Fruit fly (Drosophila melanogaster) whole organism, embryonic: ENCODE results near the gene BTBD9.
A peak's percentile ranks its signal among the peaks of the same experiment; 100 is the strongest.

Experiments
- CG10543 ChIP-seq: fragments of 200-800 bp; sonication (Bioruptor generic); optimal IDR thresholded peaks from 3 replicates; lab custom pipeline; 2017; ENCODE audit warnings: missing biosample characterization, mild to moderate bottlenecking, missing genetic modification characterization, moderate library complexity
- CG11398 ChIP-seq: fragments of 200-800 bp; sonication (Bioruptor generic); optimal IDR thresholded peaks from 2 replicates; lab custom pipeline; 2016; ENCODE audit warnings: missing biosample characterization, missing genetic modification characterization
- CG11695 ChIP-seq: fragments of 200-800 bp; sonication (Bioruptor generic); IDR thresholded peaks from 3 replicates; pipeline ENCODE4 v1.3.6; 2022; ENCODE audit warnings: missing biosample characterization, missing genetic modification characterization
- CG11696 ChIP-seq: fragments of 200-800 bp; sonication (Bioruptor generic); IDR thresholded peaks from 2 replicates; pipeline ENCODE4 v1.3.6; 2022; ENCODE audit warnings: missing biosample characterization, missing genetic modification characterization
- CG12299 ChIP-seq: fragments of 200-800 bp; sonication (Bioruptor generic); optimal IDR thresholded peaks from 2 replicates; lab custom pipeline; 2018; ENCODE audit warnings: missing biosample characterization, mild to moderate bottlenecking, missing genetic modification characterization
- CG13424 ChIP-seq: fragments of 200-800 bp; sonication (Bioruptor generic); optimal IDR thresholded peaks from 2 replicates; lab custom pipeline; 2019; ENCODE audit warnings: missing biosample characterization, mild to moderate bottlenecking, missing genetic modification characterization, moderate library complexity
- CG13894 ChIP-seq: fragments of 200-800 bp; sonication (Bioruptor generic); optimal IDR thresholded peaks from 3 replicates; lab custom pipeline; 2018; ENCODE audit warnings: missing biosample characterization, mild to moderate bottlenecking, missing genetic modification characterization, moderate library complexity
- CG15073 ChIP-seq: fragments of 200-800 bp; sonication (Bioruptor generic); optimal IDR thresholded peaks from 2 replicates; lab custom pipeline; 2016; ENCODE audit warnings: missing biosample characterization, missing genetic modification characterization
- CG17568 ChIP-seq: fragments of 200-800 bp; sonication (Bioruptor generic); optimal IDR thresholded peaks from 2 replicates; lab custom pipeline; 2018; ENCODE audit warnings: missing biosample characterization, mild to moderate bottlenecking, missing genetic modification characterization, moderate library complexity
- CG18764 ChIP-seq: fragments of 200-800 bp; sonication (Bioruptor generic); optimal IDR thresholded peaks from 3 replicates; lab custom pipeline; 2016; ENCODE audit warnings: missing biosample characterization, missing genetic modification characterization
- CG30431 ChIP-seq: fragments of 200-800 bp; sonication (Bioruptor generic); optimal IDR thresholded peaks from 2 replicates; lab custom pipeline; 2017; ENCODE audit warnings: missing biosample characterization, missing genetic modification characterization
- CG4328 ChIP-seq: fragments of 200-800 bp; sonication (Bioruptor generic); optimal IDR thresholded peaks from 3 replicates; lab custom pipeline; 2017; ENCODE audit warnings: missing biosample characterization, missing genetic modification reagents, missing genetic modification characterization
- CG4617 ChIP-seq: fragments of 200-800 bp; sonication (Bioruptor generic); optimal IDR thresholded peaks from 3 replicates; lab custom pipeline; 2016; ENCODE audit warnings: missing biosample characterization, missing genetic modification characterization, borderline replicate concordance
- CG4820 ChIP-seq: fragments of 200-800 bp; sonication (Bioruptor generic); optimal IDR thresholded peaks from 3 replicates; lab custom pipeline; 2016; ENCODE audit warnings: missing biosample characterization, missing genetic modification characterization
- CG5245 ChIP-seq: fragments of 200-800 bp; sonication (Bioruptor generic); optimal IDR thresholded peaks from 3 replicates; lab custom pipeline; 2016; ENCODE audit warnings: missing biosample characterization, missing genetic modification characterization
- CG6854 ChIP-seq: fragments of 200-800 bp; sonication (Bioruptor generic); optimal IDR thresholded peaks from 3 replicates; lab custom pipeline; 2017; ENCODE audit warnings: missing biosample characterization, mild to moderate bottlenecking, missing genetic modification characterization
- CG7357 ChIP-seq: fragments of 200-800 bp; sonication (Bioruptor generic); IDR thresholded peaks from 3 replicates; pipeline ENCODE4 v1.3.6; 2022; ENCODE audit warnings: missing biosample characterization, missing genetic modification characterization
- CG8089 ChIP-seq: fragments of 200-800 bp; sonication (Bioruptor generic); optimal IDR thresholded peaks from 3 replicates; lab custom pipeline; 2016; ENCODE audit warnings: missing biosample characterization, missing genetic modification characterization
- CG9876 ChIP-seq: fragments of 200-800 bp; sonication (Bioruptor generic); optimal IDR thresholded peaks from 2 replicates; lab custom pipeline; 2016; ENCODE audit warnings: missing biosample characterization, missing genetic modification characterization
- Chrac-16 ChIP-seq: fragments of 200-800 bp; sonication (Bioruptor generic); optimal IDR thresholded peaks from 3 replicates; lab custom pipeline; 2016; ENCODE audit warnings: missing biosample characterization, missing genetic modification characterization
- CkIIα-i1 ChIP-seq: fragments of 200-800 bp; sonication (Bioruptor generic); IDR thresholded peaks from 2 replicates; pipeline ENCODE4 v1.3.6; 2022; ENCODE audit warnings: missing biosample characterization, missing genetic modification characterization
- Dek ChIP-seq: fragments of 200-800 bp; sonication (Bioruptor generic); optimal IDR thresholded peaks from 3 replicates; lab custom pipeline; 2019; ENCODE audit warnings: missing biosample characterization, mild to moderate bottlenecking, missing genetic modification characterization, moderate library complexity
- Doc3 ChIP-seq: fragments of 200-800 bp; sonication (Bioruptor generic); IDR thresholded peaks from 3 replicates; pipeline ENCODE4 v1.3.6; 2022; ENCODE audit warnings: missing biosample characterization, missing genetic modification characterization; ENCODE audit not compliant: partially characterized antibody
- Dp ChIP-seq: fragments of 200-800 bp; sonication (Bioruptor generic); optimal IDR thresholded peaks from 2 replicates; lab custom pipeline; 2018; ENCODE audit warnings: missing biosample characterization, mild to moderate bottlenecking, missing genetic modification characterization, moderate library complexity
- HmgZ ChIP-seq: fragments of 200-800 bp; sonication (Bioruptor generic); optimal IDR thresholded peaks from 2 replicates; lab custom pipeline; 2018; ENCODE audit warnings: missing biosample characterization, mild to moderate bottlenecking, missing genetic modification characterization
- MTF-1 ChIP-seq: fragments of 200-800 bp; sonication (Bioruptor generic); optimal IDR thresholded peaks from 2 replicates; lab custom pipeline; 2018; ENCODE audit warnings: missing biosample characterization, mild to moderate bottlenecking, missing genetic modification characterization, borderline replicate concordance
- Nf-YA ChIP-seq: fragments of 200-800 bp; sonication (Bioruptor generic); IDR thresholded peaks from 2 replicates; pipeline ENCODE4 v1.3.6; 2022; ENCODE audit warnings: missing biosample characterization, missing genetic modification characterization
- Optix ChIP-seq: fragments of 200-800 bp; sonication (Bioruptor generic); IDR thresholded peaks from 3 replicates; pipeline ENCODE4 v1.3.6; 2022; ENCODE audit warnings: missing biosample characterization, missing genetic modification characterization
- Taf1 ChIP-seq: fragments of 200-800 bp; sonication (Bioruptor generic); IDR thresholded peaks from 2 replicates; pipeline ENCODE4 v1.3.6; 2022; ENCODE audit warnings: missing biosample characterization, missing genetic modification characterization
- amos ChIP-seq: fragments of 200-800 bp; sonication (Bioruptor generic); IDR thresholded peaks from 2 replicates; pipeline ENCODE4 v1.3.6; 2022; ENCODE audit warnings: missing biosample characterization, missing genetic modification characterization; ENCODE audit not compliant: partially characterized antibody
- chinmo ChIP-seq: fragments of 200-800 bp; sonication (Bioruptor generic); IDR thresholded peaks from 4 replicates; pipeline ENCODE4 v1.3.6; 2022; ENCODE audit warnings: missing biosample characterization, missing genetic modification characterization; ENCODE audit not compliant: partially characterized antibody
- chm ChIP-seq: fragments of 200-800 bp; sonication (Bioruptor generic); IDR thresholded peaks from 2 replicates; pipeline ENCODE4 v1.3.6; 2022; ENCODE audit warnings: missing biosample characterization, missing genetic modification characterization
- da ChIP-seq: fragments of 200-800 bp; sonication (Bioruptor generic); optimal IDR thresholded peaks from 2 replicates; lab custom pipeline; 2016; ENCODE audit warnings: missing biosample characterization, missing genetic modification characterization
- dpn ChIP-seq, 2 experiments: fragments of 200-800 bp; sonication (Bioruptor generic); optimal IDR thresholded peaks; 3 replicates each; lab custom pipeline; 2016; ENCODE audit warnings: missing biosample characterization in 2 of 2, missing genetic modification characterization in 2 of 2
- emc ChIP-seq: fragments of 200-800 bp; sonication (Bioruptor generic); optimal IDR thresholded peaks from 2 replicates; lab custom pipeline; 2016; ENCODE audit warnings: missing biosample characterization, missing genetic modification characterization
- gem ChIP-seq: fragments of 200-800 bp; sonication (Bioruptor generic); optimal IDR thresholded peaks from 2 replicates; lab custom pipeline; 2019; ENCODE audit warnings: missing biosample characterization, mild to moderate bottlenecking, missing genetic modification characterization, moderate library complexity
- gro ChIP-seq: fragments of 200-800 bp; sonication (Bioruptor generic); optimal IDR thresholded peaks from 2 replicates; lab custom pipeline; 2016; ENCODE audit warnings: missing biosample characterization, missing genetic modification characterization
- hb ChIP-seq: fragments of 200-800 bp; sonication (Bioruptor generic); IDR thresholded peaks from 3 replicates; pipeline ENCODE4 v1.3.6; 2022; ENCODE audit warnings: missing biosample characterization, missing genetic modification characterization; ENCODE audit not compliant: partially characterized antibody
- insv ChIP-seq, 2 experiments: fragments of 200-800 bp; sonication (Bioruptor generic); optimal IDR thresholded peaks; 3 replicates each; lab custom pipeline; 2016 to 2018; ENCODE audit warnings: missing biosample characterization in 2 of 2, missing genetic modification characterization in 2 of 2
- nom ChIP-seq: fragments of 200-800 bp; sonication (Bioruptor generic); optimal IDR thresholded peaks from 2 replicates; lab custom pipeline; 2017; ENCODE audit warnings: missing biosample characterization, missing genetic modification characterization, mild to moderate bottlenecking, moderate library complexity, missing genetic modification reagents
- oc ChIP-seq: fragments of 200-800 bp; sonication (Bioruptor generic); optimal IDR thresholded peaks from 2 replicates; lab custom pipeline; 2018; ENCODE audit warnings: missing biosample characterization, mild to moderate bottlenecking, missing genetic modification characterization, moderate library complexity
- org-1 ChIP-seq: fragments of 200-800 bp; sonication (Bioruptor generic); optimal IDR thresholded peaks from 2 replicates; lab custom pipeline; 2017; ENCODE audit warnings: missing biosample characterization, missing genetic modification characterization
- p53 ChIP-seq: fragments of 200-800 bp; sonication (Bioruptor generic); optimal IDR thresholded peaks from 2 replicates; lab custom pipeline; 2016; ENCODE audit warnings: missing biosample characterization, missing genetic modification characterization
- phol ChIP-seq: fragments of 200-800 bp; sonication (Bioruptor generic); optimal IDR thresholded peaks from 3 replicates; lab custom pipeline; 2018; ENCODE audit warnings: missing biosample characterization, mild to moderate bottlenecking, missing genetic modification characterization, moderate library complexity
- pnt ChIP-seq: fragments of 200-800 bp; sonication (Bioruptor generic); optimal IDR thresholded peaks from 3 replicates; lab custom pipeline; 2016; ENCODE audit warnings: missing biosample characterization, missing genetic modification characterization
- sd ChIP-seq: fragments of 200-800 bp; sonication (Bioruptor generic); optimal IDR thresholded peaks from 3 replicates; lab custom pipeline; 2018; ENCODE audit warnings: missing biosample characterization, mild to moderate bottlenecking, missing genetic modification characterization, moderate library complexity
- sug ChIP-seq: fragments of 200-800 bp; optimal IDR thresholded peaks from 2 replicates; lab custom pipeline; 2019; ENCODE audit warnings: missing biosample characterization, mild to moderate bottlenecking, missing genetic modification characterization, moderate library complexity
- unpg ChIP-seq: fragments of 200-800 bp; sonication (Bioruptor generic); optimal IDR thresholded peaks from 3 replicates; lab custom pipeline; 2018; ENCODE audit warnings: missing biosample characterization, mild to moderate bottlenecking, missing genetic modification characterization, moderate library complexity

Gene BTBD9

dm6 chrX:10762959-10763883 is 5.1 kb upstream of the BTBD9 start:
- TF ChIP-seq p53 (GFP tag; lab: Kevin White, UChicago) (no peak), CG18764 (GFP tag; lab: Kevin White, UChicago) (no peak), Dp (GFP tag; lab: Kevin White, UChicago) (no peak), chm (GFP tag; lab: Robert Waterston, UW) (peak; percentile 37; the same call in 1 of the 2 replicates), CG12299 (tag; lab: Kevin White, UChicago) (no peak), sd (tag; lab: Kevin White, UChicago) (peak; percentile 54), CG4820 (GFP tag; lab: Kevin White, UChicago) (no peak), sug (peak; percentile 68), Optix (no peak), chinmo (GFP tag; lab: Robert Waterston, UW) (peak; percentile 94), insv (GFP tag; optimal IDR thresholded peaks at IDR 0.05; lab: Kevin White, UChicago) (no peak), CG10543 (GFP tag; lab: Kevin White, UChicago) (peak; percentile 70), phol (tag; lab: Kevin White, UChicago) (peak; percentile 20), CG6854 (GFP tag; lab: Kevin White, UChicago) (no peak), org-1 (GFP tag; lab: Kevin White, UChicago) (no peak), CG11398 (GFP tag; lab: Kevin White, UChicago) (no peak), Chrac-16 (GFP tag; lab: Kevin White, UChicago) (peak; percentile 6), CkIIα-i1 (GFP tag; lab: Robert Waterston, UW) (no peak), Nf-YA (no peak), CG30431 (GFP tag; lab: Kevin White, UChicago) (no peak), CG13894 (tag; lab: Kevin White, UChicago) (peak; percentile 39), CG17568 (GFP tag; lab: Kevin White, UChicago) (no peak), CG11696 (GFP tag; lab: Robert Waterston, UW) (no peak), CG11695 (GFP tag; lab: Robert Waterston, UW) (no peak), amos (GFP tag; lab: Robert Waterston, UW) (peak; percentile 20; the same call in 1 of the 2 replicates), MTF-1 (no peak), CG8089 (GFP tag; lab: Kevin White, UChicago) (no peak), Dek (tag; lab: Kevin White, UChicago) (peak; percentile 23), hb (no peak), gro (GFP tag; lab: Kevin White, UChicago) (peak; percentile 28), Doc3 (GFP tag; lab: Robert Waterston, UW) (no peak), CG9876 (GFP tag; lab: Kevin White, UChicago) (no peak), CG4617 (GFP tag; lab: Kevin White, UChicago) (no peak), pnt (GFP tag; lab: Kevin White, UChicago) (no peak), nom (peak; percentile 30), dpn (GFP tag; optimal IDR thresholded peaks at IDR 0.05; lab: Kevin White, UChicago) (peak in 1 of 2 experiments; percentile 1), CG4328 (GFP tag; lab: Kevin White, UChicago) (no peak), Taf1 (GFP tag; lab: Robert Waterston, UW) (no peak), CG15073 (GFP tag; lab: Kevin White, UChicago) (no peak), CG5245 (no peak), unpg (GFP tag; lab: Kevin White, UChicago) (peak; percentile 10), CG7357 (GFP tag; lab: Robert Waterston, UW) (no peak), HmgZ (tag; lab: Kevin White, UChicago) (peak; percentile 34), CG13424 (tag; lab: Kevin White, UChicago) (peak; percentile 23), gem (tag; lab: Kevin White, UChicago) (peak; percentile 71), oc (tag; lab: Kevin White, UChicago) (no peak), da (GFP tag; lab: Kevin White, UChicago) (no peak), emc (no peak)
